Fruit fly (Drosophila melanogaster): ENCODE results near the gene CG7627.
A peak's percentile ranks its signal among the peaks of the same experiment; 100 is the strongest.

CG7627 gene

dm6 chr2L:8399863-8400598 is 37.8 kb upstream of the CG7627 start, which contains the start of gene CG31898:
TSS of gene CG31898 (plus strand) at chr2L:8400421.
- TF ChIP-seq Hr96 (GFP tag; optimal IDR thresholded peaks at IDR 0.05) (no peak), cic (GFP tag; optimal IDR thresholded peaks at IDR 0.05) (peak; percentile 79), bab1 (GFP tag; optimal IDR thresholded peaks at IDR 0.05) (peak; percentile 26)

- TF ChIP-seq kay (GFP tag; ENCODE audit: borderline replicate concordance) (no peak), CG11617 (GFP tag; optimal IDR thresholded peaks at IDR 0.05) (no peak), CG1620 (GFP tag; optimal IDR thresholded peaks at IDR 0.05) (no peak), Crg-1 (GFP tag; optimal IDR thresholded peaks at IDR 0.05) (no peak), ovo (GFP tag; optimal IDR thresholded peaks at IDR 0.05) (no peak), cnc (optimal IDR thresholded peaks at IDR 0.05) (no peak), bab1 (GFP tag; optimal IDR thresholded peaks at IDR 0.05) (no peak), tj (GFP tag; optimal IDR thresholded peaks at IDR 0.05) (no peak), Clk (GFP tag; optimal IDR thresholded peaks at IDR 0.05) (no peak), pad (GFP tag; optimal IDR thresholded peaks at IDR 0.05) (no peak), cic (GFP tag; optimal IDR thresholded peaks at IDR 0.05) (no peak), CG33017 (tag; optimal IDR thresholded peaks at IDR 0.05) (no peak), CG12768 (GFP tag; optimal IDR thresholded peaks at IDR 0.05) (no peak)
Observed at dm6 chr2L:8398721-8399120, 36.5 kb upstream of the CG7627 start, which contains the start of gene CG13386. TSS of gene CG13386 (plus strand) at chr2L:8399021.

dm6 chr2L:8395996-8396699 is 33.9 kb upstream of the CG7627 start, which contains the start of the genes Peritrophin-15a and CG13385:
TSS of gene Peritrophin-15a (minus strand) at chr2L:8396096.
TSS of gene CG13385 (plus strand) at chr2L:8396649.
- TF ChIP-seq CG11617 (GFP tag; optimal IDR thresholded peaks at IDR 0.05) (no peak), Clk (GFP tag; optimal IDR thresholded peaks at IDR 0.05) (no peak), cic (GFP tag; optimal IDR thresholded peaks at IDR 0.05) (no peak), CG7045 (GFP tag; optimal IDR thresholded peaks at IDR 0.05) (no peak), cnc (optimal IDR thresholded peaks at IDR 0.05) (no peak), kay (GFP tag; ENCODE audit: borderline replicate concordance) (no peak), Mnt (GFP tag; optimal IDR thresholded peaks at IDR 0.05) (no peak), ovo (GFP tag; optimal IDR thresholded peaks at IDR 0.05) (no peak), tj (GFP tag; optimal IDR thresholded peaks at IDR 0.05) (no peak), Hr96 (GFP tag; optimal IDR thresholded peaks at IDR 0.05) (no peak), toe (GFP tag; optimal IDR thresholded peaks at IDR 0.05) (no peak)

dm6 chr2L:8394840-8395239 is 32.6 kb upstream of the CG7627 start, which contains the start of gene Peritrophin-15b:
TSS of gene Peritrophin-15b (minus strand) at chr2L:8394940.
- TF ChIP-seq Clk (GFP tag; optimal IDR thresholded peaks at IDR 0.05) (no peak), cic (GFP tag; optimal IDR thresholded peaks at IDR 0.05) (no peak), CG5204 (GFP tag; optimal IDR thresholded peaks at IDR 0.05) (no peak), CG7101 (tag; optimal IDR thresholded peaks at IDR 0.05) (no peak), CG1620 (GFP tag; optimal IDR thresholded peaks at IDR 0.05) (no peak), ovo (GFP tag; optimal IDR thresholded peaks at IDR 0.05) (no peak), Mnt (GFP tag; optimal IDR thresholded peaks at IDR 0.05) (no peak), tj (GFP tag; optimal IDR thresholded peaks at IDR 0.05) (no peak), cnc (optimal IDR thresholded peaks at IDR 0.05) (no peak), CG7045 (GFP tag; optimal IDR thresholded peaks at IDR 0.05) (no peak), Crg-1 (GFP tag; optimal IDR thresholded peaks at IDR 0.05) (no peak), CG11617 (GFP tag; optimal IDR thresholded peaks at IDR 0.05) (no peak), CG33017 (tag; optimal IDR thresholded peaks at IDR 0.05) (no peak), CG14711 (tag; optimal IDR thresholded peaks at IDR 0.05) (no peak), Hr96 (GFP tag; optimal IDR thresholded peaks at IDR 0.05) (no peak), bab1 (GFP tag; optimal IDR thresholded peaks at IDR 0.05) (no peak), CG12768 (GFP tag; optimal IDR thresholded peaks at IDR 0.05) (no peak)

dm6 chr2L:8394180-8394579 is 31.9 kb upstream of the CG7627 start, which contains the start of gene lectin-29Ca:
TSS of gene lectin-29Ca (minus strand) at chr2L:8394280.
- TF ChIP-seq CG33017 (tag; optimal IDR thresholded peaks at IDR 0.05) (no peak), bab1 (GFP tag; optimal IDR thresholded peaks at IDR 0.05) (no peak), Hr96 (GFP tag; optimal IDR thresholded peaks at IDR 0.05) (no peak), cic (GFP tag; optimal IDR thresholded peaks at IDR 0.05) (no peak), CG7045 (GFP tag; optimal IDR thresholded peaks at IDR 0.05) (no peak), CG5204 (GFP tag; optimal IDR thresholded peaks at IDR 0.05) (no peak), CG11617 (GFP tag; optimal IDR thresholded peaks at IDR 0.05) (no peak), kay (GFP tag; ENCODE audit: borderline replicate concordance) (no peak), toe (GFP tag; optimal IDR thresholded peaks at IDR 0.05) (no peak), ovo (GFP tag; optimal IDR thresholded peaks at IDR 0.05) (no peak), CG7101 (tag; optimal IDR thresholded peaks at IDR 0.05) (no peak)

- peak; percentile 62 for TF ChIP-seq kay (GFP tag; ENCODE audit: borderline replicate concordance)
- no peak for TF ChIP-seq CG14711 (tag; optimal IDR thresholded peaks at IDR 0.05)
Observed at dm6 chr2L:8393122-8393521, 30.9 kb upstream of the CG7627 start, which contains the start of gene Acp29AB. TSS of gene Acp29AB (minus strand) at chr2L:8393222.
